2 worm cellular contexts compared by ENCODE assay signal in the genomic region with DNA sequence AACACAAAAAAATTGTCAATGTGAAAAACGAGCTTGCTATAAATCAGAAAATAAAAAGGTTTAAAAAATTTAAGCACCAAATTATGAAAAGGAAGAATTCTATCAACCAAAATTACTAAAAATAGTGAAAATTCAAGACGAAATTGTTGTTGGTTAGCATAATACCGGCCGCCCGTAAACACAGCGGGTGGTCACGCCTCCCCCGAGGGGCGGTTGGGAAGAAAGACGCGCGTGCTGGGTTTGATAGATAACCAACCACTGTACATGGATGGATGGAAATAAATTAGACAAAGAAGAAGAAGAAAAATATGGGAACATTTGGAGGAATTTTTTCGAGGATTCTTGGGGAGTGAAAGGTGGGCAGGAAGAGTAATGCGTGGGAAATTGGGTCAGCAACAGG.
TF ChIP-seq lines count a peak whose summit lies in the region.

No protein-coding gene starts in this region.

TF ChIP-seq in whole organism, L1 larva, 84 proteins besides CTCF, POLR2A, EP300 and RAD21:
- no peak for TF ChIP-seq lin-14 (GFP tag; optimal IDR thresholded peaks at IDR 0.05; lab: Kevin White, UChicago)
- TF ChIP-seq nhr-85 (tag; lab: Kevin White, UChicago) = peak; percentile 71
- TF ChIP-seq nhr-90 (tag; optimal IDR thresholded peaks at IDR 0.05; lab: Kevin White, UChicago; ENCODE audit: poor library complexity) = no peak
- TF ChIP-seq blmp-1 (tag; optimal IDR thresholded peaks at IDR 0.05; lab: Kevin White, UChicago) = peak; percentile 35
- TF ChIP-seq lin-35 (GFP tag; optimal IDR thresholded peaks at IDR 0.05; lab: Kevin White, UChicago) = no peak
- no peak for TF ChIP-seq ztf-4 (tag; optimal IDR thresholded peaks at IDR 0.05; lab: Kevin White, UChicago)
- no peak for TF ChIP-seq efl-1 (optimal IDR thresholded peaks at IDR 0.05; lab: Kevin White, UChicago)
- TF ChIP-seq efl-1 (GFP tag; optimal IDR thresholded peaks at IDR 0.05 in 1 of 2; lab: Kevin White, UChicago) = peak in 1 of 2 experiments; percentile 39

TF ChIP-seq in whole organism, late embryonic, 69 proteins besides CTCF, POLR2A, EP300 and RAD21:
- TF ChIP-seq ref-2 (tag; optimal IDR thresholded peaks at IDR 0.05; lab: Kevin White, UChicago) = peak; percentile 55
- no peak for TF ChIP-seq pat-9 (tag; optimal IDR thresholded peaks at IDR 0.05; lab: Kevin White, UChicago)
